Fruit fly (Drosophila melanogaster) whole organism, prepupa: ENCODE results near the gene GABPI.

Experiments used
- CG10669 ChIP-seq: fragments of 200-800 bp; sonication (Bioruptor generic); optimal IDR thresholded peaks from 3 replicates; lab custom pipeline; 2018; ENCODE audit warnings: missing biosample characterization, mild to moderate bottlenecking, missing genetic modification characterization, moderate library complexity
- CG11762 ChIP-seq: fragments of 200-800 bp; sonication (Bioruptor generic); optimal IDR thresholded peaks from 3 replicates; lab custom pipeline; 2016; ENCODE audit warnings: missing biosample characterization, missing genetic modification characterization; ENCODE audit not compliant: insufficient read depth
- CG34406 ChIP-seq: fragments of 200-800 bp; sonication (Bioruptor generic); optimal IDR thresholded peaks from 3 replicates; lab custom pipeline; 2016; ENCODE audit warnings: missing biosample characterization, missing genetic modification characterization
- CG6792 ChIP-seq: fragments of 200-800 bp; sonication (Bioruptor generic); optimal IDR thresholded peaks from 3 replicates; lab custom pipeline; 2016; ENCODE audit warnings: missing biosample characterization, missing genetic modification characterization
- cyc ChIP-seq: fragments of 200-800 bp; sonication (Bioruptor generic); optimal IDR thresholded peaks from 3 replicates; lab custom pipeline; 2016; ENCODE audit warnings: missing biosample characterization, missing genetic modification characterization
- eg ChIP-seq: fragments of 200-800 bp; sonication (Bioruptor generic); IDR thresholded peaks from 3 replicates; pipeline ENCODE4 v1.3.6; 2022; ENCODE audit warnings: missing biosample characterization, missing genetic modification characterization
- fkh ChIP-seq: fragments of 200-800 bp; sonication (Bioruptor generic); optimal IDR thresholded peaks from 3 replicates; lab custom pipeline; 2017; ENCODE audit warnings: missing biosample characterization, mild to moderate bottlenecking, missing genetic modification characterization, moderate library complexity
- vri ChIP-seq: fragments of 200-800 bp; sonication (Bioruptor generic); optimal IDR thresholded peaks from 3 replicates; lab custom pipeline; 2016; ENCODE audit warnings: missing biosample characterization, mild to moderate bottlenecking, missing genetic modification characterization

- TF ChIP-seq vri (GFP tag; lab: Kevin White, UChicago) (no peak), cyc (no peak), fkh (no peak), CG34406 (GFP tag; lab: Kevin White, UChicago) (no peak), CG11762 (GFP tag; lab: Kevin White, UChicago) (no peak), CG10669 (GFP tag; lab: Kevin White, UChicago) (no peak), eg (GFP tag; lab: Robert Waterston, UW) (no peak), CG6792 (GFP tag; lab: Kevin White, UChicago) (no peak)
Observed at dm6 chr2L:3018212-3018611, 12.1 kb upstream of the GABPI start, which contains the start of the genes CG17224 and CG17264.
